Fruit fly (Drosophila melanogaster): ENCODE data around the gene Mtr4.

Gene Mtr4

dm6 chr2L:15735918-15736317, 16.1 kb upstream of the Mtr4 start:
- TF ChIP-seq tll (GFP tag; optimal IDR thresholded peaks at IDR 0.05) (peak in 1 of 2 experiments; percentile 10), kni (GFP tag; optimal IDR thresholded peaks at IDR 0.05) (peak; percentile 47), CG15514 (GFP tag; optimal IDR thresholded peaks at IDR 0.05) (peak; percentile 31), Dref (GFP tag; IDR thresholded peaks at IDR 0.05) (0 out of 2 replicates have a peak, but pooled peaks have one; percentile 22), gsb-n (tag; optimal IDR thresholded peaks at IDR 0.05) (no peak), CG4360 (GFP tag; IDR thresholded peaks at IDR 0.05) (no peak), CG6683 (GFP tag; optimal IDR thresholded peaks at IDR 0.05) (no peak), ewg (GFP tag; optimal IDR thresholded peaks at IDR 0.05) (peak; percentile 52), twi (tag; optimal IDR thresholded peaks at IDR 0.05) (peak; percentile 88), pros (GFP tag; optimal IDR thresholded peaks at IDR 0.05) (peak; percentile 89), bigmax (GFP tag; optimal IDR thresholded peaks at IDR 0.05) (no peak), bcd (GFP tag; optimal IDR thresholded peaks at IDR 0.05) (no peak), Lpt (GFP tag; optimal IDR thresholded peaks at IDR 0.05) (no peak)

DNA sequence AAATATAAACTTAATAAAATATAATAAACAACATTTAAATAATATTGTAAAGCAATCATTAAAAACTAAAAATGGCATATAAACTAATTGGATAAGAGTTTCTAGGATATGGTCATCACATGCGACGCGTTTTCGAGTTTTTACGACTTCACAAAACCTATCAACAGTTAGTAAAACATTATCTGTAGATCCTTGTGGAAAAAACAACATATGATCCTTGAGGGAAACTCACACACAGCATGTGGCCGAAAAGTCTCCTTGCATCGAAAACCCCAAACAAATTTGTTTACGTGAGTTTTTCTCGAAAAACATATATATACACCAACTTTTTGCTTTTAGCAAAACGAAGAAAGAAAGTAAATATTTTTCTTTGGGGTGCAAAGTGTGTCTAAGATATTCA, 11.1 kb upstream of the Mtr4 start:
- TF ChIP-seq CG2875 (GFP tag; optimal IDR thresholded peaks at IDR 0.05) (no peak), tll (GFP tag; optimal IDR thresholded peaks at IDR 0.05) (peak in 1 of 2 experiments; percentile 66), Ets65A (GFP tag) (peak; percentile 16), twi (tag; optimal IDR thresholded peaks at IDR 0.05) (peak; percentile 91), bbx (GFP tag; IDR thresholded peaks at IDR 0.05; ENCODE audit: partially characterized antibody) (no peak), Hsf (GFP tag; optimal IDR thresholded peaks at IDR 0.05) (no peak)

- TF ChIP-seq zf30C (GFP tag; optimal IDR thresholded peaks at IDR 0.05) (peak; percentile 71), sens (GFP tag) (peak; percentile 94), CG2712 (tag; optimal IDR thresholded peaks at IDR 0.05) (peak; percentile 31), Xrp1 (GFP tag; IDR thresholded peaks at IDR 0.05) (peak; percentile 64), bab2 (GFP tag; optimal IDR thresholded peaks at IDR 0.05) (no peak), CG6791 (GFP tag; IDR thresholded peaks at IDR 0.05; ENCODE audit: partially characterized antibody) (no peak), abd-A (tag; optimal IDR thresholded peaks at IDR 0.05) (no peak), Mrtf (GFP tag; IDR thresholded peaks at IDR 0.05) (no peak), jumu (GFP tag; optimal IDR thresholded peaks at IDR 0.05) (no peak), CG9727 (GFP tag; optimal IDR thresholded peaks at IDR 0.05) (peak; percentile 44), CG11560 (tag; IDR thresholded peaks at IDR 0.05) (no peak), fd102C (GFP tag; optimal IDR thresholded peaks at IDR 0.05) (no peak), emc (GFP tag; optimal IDR thresholded peaks at IDR 0.05) (no peak), CkIIα-i1 (GFP tag; IDR thresholded peaks at IDR 0.05) (no peak), NK7.1 (GFP tag; optimal IDR thresholded peaks at IDR 0.05) (no peak), CG6765 (GFP tag; optimal IDR thresholded peaks at IDR 0.05) (no peak), tup (GFP tag; optimal IDR thresholded peaks at IDR 0.05) (no peak), zfh1 (GFP tag; IDR thresholded peaks at IDR 0.05) (peak; percentile 48; the same call in 2 of the 3 replicates), sd (tag; optimal IDR thresholded peaks at IDR 0.05) (no peak), CG32772 (GFP tag; IDR thresholded peaks at IDR 0.05) (no peak), CG4360 (GFP tag; IDR thresholded peaks at IDR 0.05) (no peak), CG18262 (tag; optimal IDR thresholded peaks at IDR 0.05) (peak; percentile 33), Adf1 (GFP tag; IDR thresholded peaks at IDR 0.05) (no peak), CG13296 (GFP tag; optimal IDR thresholded peaks at IDR 0.05) (no peak), Poxn (GFP tag; IDR thresholded peaks at IDR 0.05) (no peak), CG10979 (tag; optimal IDR thresholded peaks at IDR 0.05) (peak; percentile 34), CG18619 (GFP tag; optimal IDR thresholded peaks at IDR 0.05) (no peak), Dad (GFP tag; optimal IDR thresholded peaks at IDR 0.05) (no peak), schlank (tag; optimal IDR thresholded peaks at IDR 0.05) (no peak), CG3281 (GFP tag; optimal IDR thresholded peaks at IDR 0.05) (no peak), usp (GFP tag; optimal IDR thresholded peaks at IDR 0.05) (no peak), CG10267 (tag; optimal IDR thresholded peaks at IDR 0.05) (peak; percentile 35)
Observed at dm6 chr2L:15741418-15741817, 10.6 kb upstream of the Mtr4 start.
